Fruit fly (Drosophila melanogaster) whole organism, prepupa: ENCODE data around the gene CG15646.

Experiments
- CG11762 ChIP-seq: fragments of 200-800 bp; sonication (Bioruptor generic); optimal IDR thresholded peaks from 3 replicates; lab custom pipeline; 2016; ENCODE audit warnings: missing biosample characterization, missing genetic modification characterization; ENCODE audit not compliant: insufficient read depth
- CG3032 ChIP-seq: fragments of 200-800 bp; optimal IDR thresholded peaks from 2 replicates; lab custom pipeline; 2019; ENCODE audit warnings: missing biosample characterization, mild to moderate bottlenecking, missing genetic modification characterization, moderate library complexity
- CG6276 ChIP-seq: fragments of 200-800 bp; sonication (Bioruptor generic); optimal IDR thresholded peaks from 2 replicates; lab custom pipeline; 2017; ENCODE audit warnings: missing biosample characterization, mild to moderate bottlenecking, missing genetic modification characterization
- CG8119 ChIP-seq: fragments of 200-800 bp; sonication (Bioruptor generic); IDR thresholded peaks from 3 replicates; pipeline ENCODE4 v1.3.6; 2022; ENCODE audit warnings: missing biosample characterization, missing genetic modification characterization
- CG8632 ChIP-seq: fragments of 200-800 bp; sonication (Bioruptor generic); optimal IDR thresholded peaks from 3 replicates; lab custom pipeline; 2016; ENCODE audit warnings: missing biosample characterization, missing genetic modification characterization
- Eip75B ChIP-seq: fragments of 200-800 bp; sonication (Bioruptor generic); optimal IDR thresholded peaks from 3 replicates; lab custom pipeline; 2016; ENCODE audit warnings: missing biosample characterization, missing genetic modification characterization
- Smox ChIP-seq: fragments of 200-800 bp; sonication (Bioruptor generic); optimal IDR thresholded peaks from 3 replicates; lab custom pipeline; 2016; ENCODE audit warnings: missing biosample characterization, missing genetic modification characterization
- Sox15 ChIP-seq: fragments of 200-800 bp; sonication (Bioruptor generic); optimal IDR thresholded peaks from 3 replicates; lab custom pipeline; 2016; ENCODE audit warnings: missing biosample characterization, missing genetic modification characterization
- esn ChIP-seq: fragments of 200-800 bp; sonication (Bioruptor generic); optimal IDR thresholded peaks from 2 replicates; lab custom pipeline; 2016; ENCODE audit warnings: missing biosample characterization, mild to moderate bottlenecking, missing genetic modification characterization, moderate library complexity
- fkh ChIP-seq: fragments of 200-800 bp; sonication (Bioruptor generic); optimal IDR thresholded peaks from 3 replicates; lab custom pipeline; 2017; ENCODE audit warnings: missing biosample characterization, mild to moderate bottlenecking, missing genetic modification characterization, moderate library complexity
- spab ChIP-seq: fragments of 200-800 bp; sonication (Bioruptor generic); optimal IDR thresholded peaks from 2 replicates; lab custom pipeline; 2017; ENCODE audit warnings: missing biosample characterization, mild to moderate bottlenecking, missing genetic modification characterization, missing genetic modification reagents

dm6 chrX:15662285-15662684 is 8.5 kb downstream of the CG15646 start, which contains the start of gene CG8119:
- TF ChIP-seq spab = no peak
- TF ChIP-seq fkh (GFP tag; lab: Kevin White, UChicago) = no peak
- no peak for TF ChIP-seq Smox
- TF ChIP-seq Eip75B = no peak
- no peak for TF ChIP-seq CG11762 (GFP tag; lab: Kevin White, UChicago)
- no peak for TF ChIP-seq CG8119
- TF ChIP-seq CG6276 (GFP tag; lab: Kevin White, UChicago) = no peak
- no peak for TF ChIP-seq esn (GFP tag; lab: Kevin White, UChicago)
- no peak for TF ChIP-seq Sox15 (GFP tag; lab: Kevin White, UChicago)
- no peak for TF ChIP-seq CG8632 (GFP tag; lab: Kevin White, UChicago)
- TF ChIP-seq CG3032 (tag; lab: Kevin White, UChicago) = no peak
